Worm (Caenorhabditis elegans): ENCODE measurements around the gene Y22D7AL.7.

- TF ChIP-seq mab-5 (tag; optimal IDR thresholded peaks at IDR 0.05): no peak
- no peak for TF ChIP-seq nhr-28 (tag; optimal IDR thresholded peaks at IDR 0.05)
Measured at ce11 chrIII:1618312-1618711, 41.8 kb downstream of the Y22D7AL.7 start.
